Fruit fly (Drosophila melanogaster): ENCODE results near the gene CG7341.

The CG7341 gene

dm6 chr3L:18079123-18079522, 33.6 kb upstream of the CG7341 start:
- TF ChIP-seq Dif (GFP tag; optimal IDR thresholded peaks at IDR 0.05; ENCODE audit: partially characterized antibody) (peak; percentile 5), dmrt93B (GFP tag; optimal IDR thresholded peaks at IDR 0.05) (no peak), Hr83 (GFP tag; optimal IDR thresholded peaks at IDR 0.05; ENCODE audit: poor library complexity, severe bottlenecking) (peak; percentile 14)

dm6 chr3L:18079610-18080497, 32.9 kb upstream of the CG7341 start:
- TF ChIP-seq fru (GFP tag; optimal IDR thresholded peaks at IDR 0.05) (peak; percentile 4), Sp1 (GFP tag; optimal IDR thresholded peaks at IDR 0.05) (peak; percentile 29), tai (GFP tag; optimal IDR thresholded peaks at IDR 0.05) (no peak), foxo (GFP tag; optimal IDR thresholded peaks at IDR 0.05) (peak in 1 of 2 experiments; percentile 47), HLH106 (tag; optimal IDR thresholded peaks at IDR 0.05) (peak; percentile 2)

dm6 chr3L:18081494-18081893, 31.3 kb upstream of the CG7341 start:
- TF ChIP-seq Myc (optimal IDR thresholded peaks at IDR 0.05) (no peak), Jra (GFP tag; optimal IDR thresholded peaks at IDR 0.05) (no peak), Mio (GFP tag; optimal IDR thresholded peaks at IDR 0.05) (no peak), Rel (GFP tag; optimal IDR thresholded peaks at IDR 0.05) (no peak), Rel (tag; optimal IDR thresholded peaks at IDR 0.05) (no peak), Hr78 (GFP tag; optimal IDR thresholded peaks at IDR 0.05) (no peak), dl (GFP tag; optimal IDR thresholded peaks at IDR 0.05; ENCODE audit: insufficient read depth in 1 of 2, partially characterized antibody in 2 of 2) (no peak), dsf (GFP tag; optimal IDR thresholded peaks at IDR 0.05; ENCODE audit: borderline replicate concordance) (no peak), CG9705 (GFP tag; optimal IDR thresholded peaks at IDR 0.05) (no peak), Dif (GFP tag; optimal IDR thresholded peaks at IDR 0.05; ENCODE audit: partially characterized antibody) (no peak), Hnf4 (GFP tag; optimal IDR thresholded peaks at IDR 0.05) (no peak), woc (GFP tag; optimal IDR thresholded peaks at IDR 0.05) (no peak), Vsx2 (GFP tag; optimal IDR thresholded peaks at IDR 0.05; ENCODE audit: partially characterized antibody) (no peak)

DNA sequence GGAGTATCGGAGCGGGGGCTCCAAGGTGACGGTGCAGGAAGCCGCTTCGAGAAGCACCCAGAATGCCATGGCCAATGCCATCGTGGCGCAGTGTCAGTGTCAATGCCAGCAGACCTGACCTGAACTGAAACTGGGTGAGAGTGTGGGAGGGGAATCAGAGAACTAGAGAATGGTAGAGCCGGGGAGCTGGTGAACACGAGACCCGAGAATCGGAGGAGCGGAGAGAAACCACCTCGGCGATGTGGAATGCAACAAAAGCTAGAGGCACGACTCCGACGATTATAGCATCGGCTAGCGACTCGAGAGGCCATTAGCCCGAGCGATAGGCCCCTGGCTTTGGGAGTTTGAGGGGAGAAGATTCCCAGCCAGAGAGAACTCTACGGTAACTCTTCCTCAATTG, 30.8 kb upstream of the CG7341 start:
- TF ChIP-seq usp (GFP tag; optimal IDR thresholded peaks at IDR 0.05) = no peak
- no peak for TF ChIP-seq jim (GFP tag; optimal IDR thresholded peaks at IDR 0.05)
- TF ChIP-seq fru (GFP tag; optimal IDR thresholded peaks at IDR 0.05) = no peak
- TF ChIP-seq Rel (GFP tag; optimal IDR thresholded peaks at IDR 0.05) = no peak
- TF ChIP-seq Rel (tag; optimal IDR thresholded peaks at IDR 0.05) = no peak
- TF ChIP-seq lola (GFP tag; optimal IDR thresholded peaks at IDR 0.05) = no peak
- TF ChIP-seq Myc (optimal IDR thresholded peaks at IDR 0.05) = no peak
- TF ChIP-seq Hr78 (GFP tag; optimal IDR thresholded peaks at IDR 0.05) = no peak
- no peak for TF ChIP-seq psq (GFP tag; optimal IDR thresholded peaks at IDR 0.05)
- TF ChIP-seq dsf (GFP tag; optimal IDR thresholded peaks at IDR 0.05; ENCODE audit: borderline replicate concordance) = no peak
- TF ChIP-seq Vsx2 (GFP tag; optimal IDR thresholded peaks at IDR 0.05; ENCODE audit: partially characterized antibody) = no peak
- no peak for TF ChIP-seq foxo (GFP tag; optimal IDR thresholded peaks at IDR 0.05)
- no peak for TF ChIP-seq pan (optimal IDR thresholded peaks at IDR 0.05)
- TF ChIP-seq Hnf4 (GFP tag; optimal IDR thresholded peaks at IDR 0.05) = no peak

- TF ChIP-seq ey (GFP tag; optimal IDR thresholded peaks at IDR 0.05) = no peak
- no peak for TF ChIP-seq foxo (GFP tag; optimal IDR thresholded peaks at IDR 0.05)
- no peak for TF ChIP-seq Hnf4 (GFP tag; optimal IDR thresholded peaks at IDR 0.05)
- no peak for TF ChIP-seq Abd-B (GFP tag; optimal IDR thresholded peaks at IDR 0.05)
- TF ChIP-seq Mio (GFP tag; optimal IDR thresholded peaks at IDR 0.05) = no peak
- no peak for TF ChIP-seq CrebA (GFP tag; optimal IDR thresholded peaks at IDR 0.05; ENCODE audit: borderline replicate concordance)
- no peak for TF ChIP-seq rgr (GFP tag; optimal IDR thresholded peaks at IDR 0.05)
- no peak for TF ChIP-seq dsf (GFP tag; optimal IDR thresholded peaks at IDR 0.05; ENCODE audit: borderline replicate concordance)
- TF ChIP-seq br (GFP tag; optimal IDR thresholded peaks at IDR 0.05) = no peak
- no peak for TF ChIP-seq dmrt93B (GFP tag; optimal IDR thresholded peaks at IDR 0.05)
- no peak for TF ChIP-seq N (GFP tag; optimal IDR thresholded peaks at IDR 0.05)
- no peak for TF ChIP-seq sv (GFP tag; optimal IDR thresholded peaks at IDR 0.05)
- no peak for TF ChIP-seq Myc (optimal IDR thresholded peaks at IDR 0.05)
- TF ChIP-seq HLH106 (tag; optimal IDR thresholded peaks at IDR 0.05) = no peak
- no peak for TF ChIP-seq Dif (GFP tag; optimal IDR thresholded peaks at IDR 0.05; ENCODE audit: partially characterized antibody)
These were observed 29.4 kb upstream of the CG7341 start for dm6 chr3L:18083402-18083801.
